Fruit fly (Drosophila melanogaster): ENCODE results near the gene Gr61a.

DNA sequence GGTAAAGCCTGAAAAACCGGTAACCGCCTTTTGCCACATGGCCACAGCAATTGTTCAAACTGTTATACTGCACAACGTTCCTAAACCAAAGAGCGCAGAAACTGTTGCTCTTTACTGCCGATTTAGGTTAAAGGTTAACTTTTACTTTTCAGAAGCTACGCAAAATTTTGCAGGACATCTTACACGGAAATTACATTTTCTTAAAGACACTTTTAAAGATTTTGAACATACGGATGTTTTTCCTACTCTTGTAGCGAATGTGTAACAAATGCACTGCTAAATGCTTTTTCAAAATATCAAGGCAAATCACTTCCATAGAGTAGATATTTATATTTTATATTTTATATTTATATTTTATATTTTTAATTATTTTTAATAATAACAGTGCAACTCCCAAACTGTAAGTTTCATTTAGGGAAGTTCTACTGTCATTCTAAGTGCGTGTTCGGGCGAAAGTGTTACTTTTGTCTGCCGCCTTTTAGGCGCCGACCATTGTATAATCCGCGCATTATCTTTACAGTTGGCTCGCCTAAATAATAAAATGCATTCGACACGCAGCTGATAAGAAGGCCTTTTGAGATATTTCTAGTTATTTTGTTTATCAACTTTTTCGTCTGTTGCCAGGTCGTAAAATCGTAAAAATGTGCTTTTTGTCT, 41.1 kb downstream of the Gr61a start:
- TF ChIP-seq usp (GFP tag; optimal IDR thresholded peaks at IDR 0.05) (no peak), Dll (optimal IDR thresholded peaks at IDR 0.05) (no peak), pan (optimal IDR thresholded peaks at IDR 0.05) (no peak), psq (optimal IDR thresholded peaks at IDR 0.05) (no peak)

Measured in whole organism.